Worm (Caenorhabditis elegans): ENCODE measurements around the gene fbxc-12.

ce11 chrIV:914856-915255, 9.8 kb downstream of the fbxc-12 start:
- TF ChIP-seq ets-7 (tag; optimal IDR thresholded peaks at IDR 0.05): no peak
- TF ChIP-seq hmbx-1 (tag; optimal IDR thresholded peaks at IDR 0.05): no peak
- no peak for TF ChIP-seq ama-1 (optimal IDR thresholded peaks at IDR 0.05)
- no peak for TF ChIP-seq tra-4 (tag; optimal IDR thresholded peaks at IDR 0.05)
- no peak for TF ChIP-seq pes-1 (GFP tag; IDR thresholded peaks at IDR 0.05)
- TF ChIP-seq hnd-1 (tag; optimal IDR thresholded peaks at IDR 0.05): no peak
- no peak for TF ChIP-seq F13C5.2 (tag; optimal IDR thresholded peaks at IDR 0.05)
- no peak for TF ChIP-seq scrt-1 (GFP tag; IDR thresholded peaks at IDR 0.05)
- TF ChIP-seq B0310.2 (tag; optimal IDR thresholded peaks at IDR 0.05): no peak
- no peak for TF ChIP-seq tbx-11 (GFP tag; IDR thresholded peaks at IDR 0.05)
- no peak for TF ChIP-seq ceh-13 (GFP tag; optimal IDR thresholded peaks at IDR 0.05)
